Worm (Caenorhabditis elegans) whole organism, mixed stage, embryonic: Measurements from ENCODE around the gene dmsr-11.
A peak's percentile ranks its signal among the peaks of the same experiment; 100 is the strongest.

Experiments
- elt-3 ChIP-seq: fragments of 150-350 bp; optimal IDR thresholded peaks from 2 replicates; lab custom pipeline; 2014; ENCODE audit warnings: missing biosample characterization, missing genetic modification characterization
- lsy-2 ChIP-seq: fragments of 150-350 bp; optimal IDR thresholded peaks from 2 replicates; lab custom pipeline; 2014; ENCODE audit warnings: missing biosample characterization, missing genetic modification characterization
- mls-2 ChIP-seq: sonication (generic microtip); optimal IDR thresholded peaks from 2 replicates; lab custom pipeline; 2016; ENCODE audit warnings: mild to moderate bottlenecking, missing genetic modification characterization, moderate library complexity, missing compliant biosample characterization
- nhr-12 ChIP-seq: fragments of 150-350 bp; optimal IDR thresholded peaks from 2 replicates; lab custom pipeline; 2014; ENCODE audit warnings: missing biosample characterization, missing genetic modification characterization
- pha-4 ChIP-seq: fragments of 150-350 bp; optimal IDR thresholded peaks from 2 replicates; lab custom pipeline; 2018; ENCODE audit warnings: missing biosample characterization, missing genetic modification reagents, missing genetic modification characterization
- ztf-11 ChIP-seq: fragments of 150-350 bp; optimal IDR thresholded peaks from 2 replicates; lab custom pipeline; 2014; ENCODE audit warnings: missing biosample characterization, missing genetic modification characterization

DNA sequence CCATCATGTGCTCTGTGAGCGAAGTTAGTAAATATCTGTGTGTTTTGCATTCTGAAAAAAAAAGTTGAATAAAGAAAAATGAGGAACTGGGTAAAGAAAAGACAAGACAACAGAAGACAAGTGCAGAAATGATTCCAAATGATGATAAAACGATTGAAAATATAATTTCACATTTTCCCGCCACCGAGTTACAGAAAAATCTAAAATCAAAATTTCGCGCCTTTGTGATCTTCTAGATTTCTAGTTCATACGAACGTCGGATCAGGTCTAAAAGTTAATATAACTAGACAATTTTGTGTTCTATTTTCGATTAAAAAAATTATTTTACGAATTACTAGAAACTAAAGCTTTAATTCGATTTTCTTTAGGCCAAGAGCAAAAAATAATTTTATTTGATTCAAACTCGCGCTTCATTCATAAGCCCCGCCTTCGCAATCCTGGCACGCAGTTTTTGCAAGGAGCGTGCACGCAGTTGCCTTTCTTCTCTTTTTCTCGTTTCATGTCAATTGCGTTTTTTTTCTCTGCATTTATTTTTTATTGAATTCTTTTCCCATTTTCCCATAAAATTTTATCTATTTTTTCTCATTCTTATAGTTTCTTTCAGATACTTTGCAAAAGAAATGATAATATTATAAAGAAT is 18.9 kb downstream of the dmsr-11 start, which contains the start of the genes spn-4 and spe-39:
- TF ChIP-seq mls-2 (tag; lab: Kevin White, UChicago): no peak
- TF ChIP-seq ztf-11 (tag; lab: Kevin White, UChicago): peak; percentile 50
- no peak for TF ChIP-seq elt-3 (tag; lab: Kevin White, UChicago)
- no peak for TF ChIP-seq pha-4 (tag; lab: Kevin White, UChicago)
- TF ChIP-seq nhr-12 (tag; lab: Kevin White, UChicago): peak; percentile 38
- TF ChIP-seq lsy-2 (tag; lab: Kevin White, UChicago): peak; percentile 49
